Worm (Caenorhabditis elegans) whole organism, early embryonic: ENCODE data around the gene C06H5.8.

Source experiments
- ama-1 ChIP-seq: fragments of 150-350 bp; optimal IDR thresholded peaks from 2 replicates; lab custom pipeline; 2014
- ceh-36 ChIP-seq: sonication (generic microtip); optimal IDR thresholded peaks from 2 replicates; lab custom pipeline; 2016; ENCODE audit warnings: missing genetic modification characterization, inconsistent platforms, missing compliant biosample characterization
- flt-1 ChIP-seq: fragments of 200-800 bp; sonication (Bioruptor generic); IDR thresholded peaks from 2 replicates; pipeline ENCODE4 v1.3.6; 2022; ENCODE audit warnings: missing genetic modification characterization, missing compliant biosample characterization
- tbx-11 ChIP-seq: fragments of 200-800 bp; sonication (Bioruptor generic); IDR thresholded peaks from 2 replicates; pipeline ENCODE4 v1.3.6; 2022; ENCODE audit warnings: missing genetic modification characterization, missing compliant biosample characterization

DNA sequence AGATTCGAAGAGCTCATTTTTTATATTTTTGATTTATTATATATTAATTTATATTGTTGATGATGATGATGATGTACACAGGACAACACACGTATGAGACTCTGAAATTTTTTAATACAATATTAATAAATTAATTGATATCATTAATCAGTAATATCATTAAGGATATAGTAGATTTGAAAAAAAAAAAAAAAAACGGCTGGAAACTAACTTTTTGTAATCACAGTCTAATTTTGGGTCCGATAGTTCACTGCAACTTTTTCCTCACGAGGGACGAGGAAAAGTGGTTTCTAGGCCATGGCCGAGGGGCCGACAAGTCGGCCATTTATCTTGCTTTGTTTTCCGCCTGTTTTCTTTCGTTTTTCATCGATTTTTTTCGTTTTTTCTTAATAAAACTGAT is 47.9 kb downstream of the C06H5.8 start, which contains the start of gene gck-3:
- no peak for TF ChIP-seq ceh-36 (tag; lab: Kevin White, UChicago)
- no peak for TF ChIP-seq flt-1 (GFP tag; lab: Robert Waterston, UW)
- TF ChIP-seq tbx-11 = no peak
- no peak for TF ChIP-seq ama-1 (lab: Kevin White, UChicago)
